Worm (Caenorhabditis elegans) whole organism, midembryonic: ENCODE data around the gene clc-33.

Source experiments
- cog-1 ChIP-seq: sonication (generic microtip); optimal IDR thresholded peaks from 2 replicates; lab custom pipeline; 2016; ENCODE audit warnings: missing genetic modification characterization, missing compliant biosample characterization
- flt-1 ChIP-seq: fragments of 200-800 bp; sonication (Bioruptor generic); IDR thresholded peaks from 2 replicates; pipeline ENCODE4 v1.3.6; 2022; ENCODE audit warnings: missing genetic modification characterization, missing compliant biosample characterization
- klf-2 ChIP-seq: fragments of 200-800 bp; sonication (Bioruptor generic); conservative IDR thresholded peaks from 2 replicates; pipeline ENCODE4 v1.3.6; 2022; ENCODE audit warnings: missing genetic modification reagents, missing genetic modification characterization, missing compliant biosample characterization
- ztf-23 ChIP-seq: fragments of 200-800 bp; sonication (Bioruptor generic); IDR thresholded peaks from 2 replicates; pipeline ENCODE4 v1.3.6; 2022; ENCODE audit warnings: missing genetic modification reagents, missing genetic modification characterization, missing compliant biosample characterization
- ztf-29 ChIP-seq: fragments of 200-800 bp; sonication (Bioruptor generic); IDR thresholded peaks from 2 replicates; pipeline ENCODE4 v1.3.6; 2022; ENCODE audit warnings: missing genetic modification reagents, missing genetic modification characterization, missing compliant biosample characterization

ce11 chrII:803009-803408 is 37.2 kb upstream of the clc-33 start, which contains the start of gene F46F5.13:
- no peak for TF ChIP-seq cog-1 (tag; lab: Kevin White, UChicago)
- no peak for TF ChIP-seq klf-2 (GFP tag; lab: Robert Waterston, UW)
- no peak for TF ChIP-seq ztf-29
- TF ChIP-seq ztf-23 (GFP tag; lab: Robert Waterston, UW) = no peak
- no peak for TF ChIP-seq flt-1 (GFP tag; lab: Robert Waterston, UW)
